Fruit fly (Drosophila melanogaster): ENCODE data around the gene ppk8.

ppk8 gene

dm6 chrX:3545849-3546518 is 11.6 kb upstream of the ppk8 start (continued):
- no peak for TF ChIP-seq CG17912 (GFP tag; optimal IDR thresholded peaks at IDR 0.05)
- TF ChIP-seq Sox100B (GFP tag; optimal IDR thresholded peaks at IDR 0.05) = peak; percentile 89
- TF ChIP-seq lab (GFP tag; optimal IDR thresholded peaks at IDR 0.05) = peak; percentile 78
- TF ChIP-seq gem (tag; optimal IDR thresholded peaks at IDR 0.05) = peak; percentile 95
- TF ChIP-seq jigr1 (GFP tag; IDR thresholded peaks at IDR 0.05) = 0 out of 3 replicates have a peak, but pooled peaks have one; percentile 28
- no peak for TF ChIP-seq tup (GFP tag; optimal IDR thresholded peaks at IDR 0.05)
- peak; percentile 49 for TF ChIP-seq HmgZ (tag; optimal IDR thresholded peaks at IDR 0.05)
- TF ChIP-seq CG17359 (tag; optimal IDR thresholded peaks at IDR 0.05) = peak; percentile 94
- peak; percentile 74 for TF ChIP-seq CG4730 (GFP tag; IDR thresholded peaks at IDR 0.05)
- TF ChIP-seq bab2 (GFP tag; optimal IDR thresholded peaks at IDR 0.05) = peak; percentile 67
- TF ChIP-seq Elba2 (GFP tag; optimal IDR thresholded peaks at IDR 0.05) = no peak
- no peak for TF ChIP-seq grn (GFP tag; optimal IDR thresholded peaks at IDR 0.05)
- no peak for TF ChIP-seq bowl (GFP tag; IDR thresholded peaks at IDR 0.05)
- TF ChIP-seq Trl (optimal IDR thresholded peaks at IDR 0.05) = peak; percentile 24 to 40
- TF ChIP-seq Trl (GFP tag; optimal IDR thresholded peaks at IDR 0.05) = no peak
- peak; percentile 52; the same call in 1 of the 3 replicates for TF ChIP-seq CG7357 (GFP tag; IDR thresholded peaks at IDR 0.05)
- TF ChIP-seq Hr78 (GFP tag; optimal IDR thresholded peaks at IDR 0.05) = peak in 1 of 2 experiments; percentile 67
- peak; percentile 62 for TF ChIP-seq kah (GFP tag; optimal IDR thresholded peaks at IDR 0.05)
- peak; percentile 13 for TF ChIP-seq YL-1 (GFP tag; optimal IDR thresholded peaks at IDR 0.05)
- TF ChIP-seq CG4617 (GFP tag; optimal IDR thresholded peaks at IDR 0.05; ENCODE audit: borderline replicate concordance) = peak; percentile 35
- TF ChIP-seq gro (GFP tag; optimal IDR thresholded peaks at IDR 0.05) = no peak
- TF ChIP-seq odd (GFP tag; optimal IDR thresholded peaks at IDR 0.05) = peak; percentile 74
- TF ChIP-seq Scr (GFP tag; IDR thresholded peaks at IDR 0.05; ENCODE audit: partially characterized antibody) = peak; percentile 42
- TF ChIP-seq CG4328 (GFP tag; optimal IDR thresholded peaks at IDR 0.05) = peak; percentile 28
- TF ChIP-seq NfI (GFP tag; optimal IDR thresholded peaks at IDR 0.05) = peak; percentile 74
- TF ChIP-seq Awh (GFP tag; IDR thresholded peaks at IDR 0.05) = peak; percentile 94
- TF ChIP-seq CG3847 (GFP tag; IDR thresholded peaks at IDR 0.05) = peak; percentile 54
- TF ChIP-seq chm (GFP tag; IDR thresholded peaks at IDR 0.05) = peak; percentile 96
- peak; percentile 88 for TF ChIP-seq CG2875 (GFP tag; optimal IDR thresholded peaks at IDR 0.05)
- no peak for TF ChIP-seq Doc3 (GFP tag; IDR thresholded peaks at IDR 0.05; ENCODE audit: partially characterized antibody)
- no peak for TF ChIP-seq ash1 (GFP tag; optimal IDR thresholded peaks at IDR 0.05)
- TF ChIP-seq bsh (GFP tag; optimal IDR thresholded peaks at IDR 0.05) = peak; percentile 87 to 96
- TF ChIP-seq Bteb2 (GFP tag; optimal IDR thresholded peaks at IDR 0.05) = peak; percentile 50
- peak; percentile 93 for TF ChIP-seq CG8388 (GFP tag; optimal IDR thresholded peaks at IDR 0.05)
- TF ChIP-seq CG6765 (GFP tag; optimal IDR thresholded peaks at IDR 0.05) = no peak
- TF ChIP-seq cato (GFP tag; optimal IDR thresholded peaks at IDR 0.05; ENCODE audit: borderline replicate concordance) = peak; percentile 62
- TF ChIP-seq CG12769 (tag; optimal IDR thresholded peaks at IDR 0.05) = peak; percentile 18

- TF ChIP-seq vfl (GFP tag; optimal IDR thresholded peaks at IDR 0.05) = no peak
- peak; percentile 34 for TF ChIP-seq Sox102F (GFP tag; optimal IDR thresholded peaks at IDR 0.05)
- no peak for TF ChIP-seq CG8388 (GFP tag; optimal IDR thresholded peaks at IDR 0.05)
- peak; percentile 29; the same call in 1 of the 2 replicates for TF ChIP-seq CG3847 (GFP tag; IDR thresholded peaks at IDR 0.05)
- TF ChIP-seq CG6689 (GFP tag; IDR thresholded peaks at IDR 0.05) = no peak
- peak; percentile 3 for TF ChIP-seq scrt (GFP tag; optimal IDR thresholded peaks at IDR 0.05)
- peak; percentile 24; the same call in 1 of the 3 replicates for TF ChIP-seq CG14050 (GFP tag; IDR thresholded peaks at IDR 0.05)
- peak; percentile 24 for TF ChIP-seq Oli (tag; optimal IDR thresholded peaks at IDR 0.05)
- no peak for TF ChIP-seq Deaf1 (tag; optimal IDR thresholded peaks at IDR 0.05)
- no peak for TF ChIP-seq CG7357 (GFP tag; IDR thresholded peaks at IDR 0.05)
- peak; percentile 54 for TF ChIP-seq CG18599 (GFP tag; optimal IDR thresholded peaks at IDR 0.05)
- TF ChIP-seq Bgb (GFP tag; IDR thresholded peaks at IDR 0.05; ENCODE audit: partially characterized antibody) = no peak
- peak; percentile 34 for TF ChIP-seq lilli (GFP tag; optimal IDR thresholded peaks at IDR 0.05)
- no peak for TF ChIP-seq Hsf (GFP tag; optimal IDR thresholded peaks at IDR 0.05)
- TF ChIP-seq ham (GFP tag; IDR thresholded peaks at IDR 0.05) = no peak
- no peak for TF ChIP-seq gcm2 (GFP tag; optimal IDR thresholded peaks at IDR 0.05)
These were observed 9.0 kb upstream of the ppk8 start for dm6 chrX:3548568-3548967.
